Worm (Caenorhabditis elegans) whole organism, L2 larva: Measurements from ENCODE around the gene C54F6.5.

Experiments used
- R02D3.7 ChIP-seq: fragments of 150-350 bp; optimal IDR thresholded peaks from 2 replicates; lab custom pipeline; 2014; ENCODE audit warnings: missing biosample characterization, missing genetic modification characterization
- Y55F3AM.14 ChIP-seq: fragments of 200-800 bp; sonication (Bioruptor generic); optimal IDR thresholded peaks from 2 replicates; lab custom pipeline; 2018; ENCODE audit warnings: mild to moderate bottlenecking, missing genetic modification characterization, missing compliant biosample characterization
- ZK546.5 ChIP-seq: sonication (generic microtip); optimal IDR thresholded peaks from 2 replicates; lab custom pipeline; 2017; ENCODE audit warnings: missing biosample characterization, missing genetic modification characterization
- ama-1 ChIP-seq: fragments of 150-350 bp; optimal IDR thresholded peaks from 2 replicates; lab custom pipeline; 2018; ENCODE audit warnings: inconsistent platforms
- ceh-16 ChIP-seq: fragments of 150-350 bp; optimal IDR thresholded peaks from 2 replicates; lab custom pipeline; 2014; ENCODE audit warnings: missing biosample characterization, missing genetic modification characterization
- crh-2 ChIP-seq: sonication (generic microtip); optimal IDR thresholded peaks from 2 replicates; lab custom pipeline; 2017; ENCODE audit warnings: missing biosample characterization, missing genetic modification characterization
- egl-27 ChIP-seq: sonication (generic microtip); optimal IDR thresholded peaks from 3 replicates; lab custom pipeline; 2017; ENCODE audit warnings: missing biosample characterization, missing genetic modification reagents, missing genetic modification characterization
- elt-3 ChIP-seq: sonication (generic microtip); optimal IDR thresholded peaks from 2 replicates; lab custom pipeline; 2017; ENCODE audit warnings: missing biosample characterization, missing genetic modification characterization
- fos-1 ChIP-seq: fragments of 150-350 bp; optimal IDR thresholded peaks from 2 replicates; lab custom pipeline; 2014; ENCODE audit warnings: missing biosample characterization, missing genetic modification characterization
- lin-11 ChIP-seq: fragments of 150-350 bp; sonication (generic microtip); optimal IDR thresholded peaks from 2 replicates; lab custom pipeline; 2014; ENCODE audit warnings: missing biosample characterization, missing genetic modification characterization, inconsistent platforms, mixed read lengths
- lin-13 ChIP-seq: fragments of 150-350 bp; optimal IDR thresholded peaks from 2 replicates; lab custom pipeline; 2014; ENCODE audit warnings: missing biosample characterization, missing genetic modification reagents, missing genetic modification characterization
- lin-39 ChIP-seq: fragments of 150-350 bp; optimal IDR thresholded peaks from 2 replicates; lab custom pipeline; 2014; ENCODE audit warnings: missing biosample characterization, missing genetic modification reagents, missing genetic modification characterization
- mab-5 ChIP-seq: fragments of 150-350 bp; optimal IDR thresholded peaks from 2 replicates; lab custom pipeline; 2014; ENCODE audit warnings: missing biosample characterization, missing genetic modification characterization
- mbf-1 ChIP-seq: sonication (generic microtip); optimal IDR thresholded peaks from 2 replicates; lab custom pipeline; 2017; ENCODE audit warnings: missing biosample characterization, missing genetic modification characterization
- nhr-10 ChIP-seq: sonication (generic microtip); optimal IDR thresholded peaks from 2 replicates; lab custom pipeline; 2017; ENCODE audit warnings: missing biosample characterization, missing genetic modification characterization
- nhr-12 ChIP-seq: fragments of 150-350 bp; optimal IDR thresholded peaks from 2 replicates; lab custom pipeline; 2014; ENCODE audit warnings: missing biosample characterization, missing genetic modification characterization
- nhr-129 ChIP-seq: fragments of 150-350 bp; optimal IDR thresholded peaks from 2 replicates; lab custom pipeline; 2014; ENCODE audit warnings: missing biosample characterization, missing genetic modification characterization
- nhr-21 ChIP-seq: fragments of 150-350 bp; optimal IDR thresholded peaks from 2 replicates; lab custom pipeline; 2014; ENCODE audit warnings: missing biosample characterization, missing genetic modification characterization
- nhr-23 ChIP-seq: fragments of 150-350 bp; optimal IDR thresholded peaks from 2 replicates; lab custom pipeline; 2014; ENCODE audit warnings: missing biosample characterization, missing genetic modification reagents, missing genetic modification characterization
- nhr-6 ChIP-seq: fragments of 150-350 bp; optimal IDR thresholded peaks from 2 replicates; lab custom pipeline; 2014; ENCODE audit warnings: missing biosample characterization, missing genetic modification characterization
- sem-4 ChIP-seq: fragments of 150-350 bp; optimal IDR thresholded peaks from 2 replicates; lab custom pipeline; 2014; ENCODE audit warnings: missing biosample characterization, missing genetic modification reagents, missing genetic modification characterization
- sma-3 ChIP-seq: sonication (generic microtip); optimal IDR thresholded peaks from 2 replicates; lab custom pipeline; 2016; ENCODE audit warnings: missing genetic modification reagents, missing genetic modification characterization, missing compliant biosample characterization
- sma-9 ChIP-seq, 2 experiments: fragments of 150-350 bp in 1 of 2; sonication (generic microtip) in 1 of 2; optimal IDR thresholded peaks; 2 replicates each; lab custom pipeline; 2014 to 2016; ENCODE audit warnings: missing genetic modification characterization in 2 of 2, mild to moderate bottlenecking in 1 of 2, missing biosample characterization in 1 of 2, missing compliant biosample characterization in 1 of 2, missing genetic modification reagents in 1 of 2, moderate library complexity in 1 of 2
- unc-55 ChIP-seq: fragments of 150-350 bp; sonication (generic microtip); optimal IDR thresholded peaks from 3 replicates; lab custom pipeline; 2014; ENCODE audit warnings: missing biosample characterization, missing genetic modification reagents, missing genetic modification characterization
- unc-62 ChIP-seq: fragments of 150-350 bp; optimal IDR thresholded peaks from 2 replicates; lab custom pipeline; 2014; ENCODE audit warnings: missing biosample characterization, missing genetic modification reagents, missing genetic modification characterization
- zag-1 ChIP-seq: fragments of 150-350 bp; optimal IDR thresholded peaks from 2 replicates; lab custom pipeline; 2014; ENCODE audit warnings: missing biosample characterization, missing genetic modification characterization
- ztf-11 ChIP-seq: sonication (generic microtip); optimal IDR thresholded peaks from 2 replicates; lab custom pipeline; 2017; ENCODE audit warnings: missing biosample characterization, missing genetic modification characterization

C54F6.5 gene

ce11 chrV:7492924-7493323 is 36.0 kb upstream of the C54F6.5 start, which contains the start of gene srbc-10:
Gene srbc-10 (minus strand): TSS chrV:7493024.
- TF ChIP-seq egl-27 (tag; lab: Kevin White, UChicago), result no peak
- no peak for TF ChIP-seq ztf-11 (tag; lab: Kevin White, UChicago)
- TF ChIP-seq unc-62 (GFP tag; lab: Kevin White, UChicago), result no peak
- TF ChIP-seq nhr-21 (tag; lab: Kevin White, UChicago), result no peak
- TF ChIP-seq nhr-129, result no peak
- no peak for TF ChIP-seq nhr-10
- TF ChIP-seq lin-13 (GFP tag; lab: Kevin White, UChicago), result no peak
- TF ChIP-seq fos-1 (tag; lab: Kevin White, UChicago), result no peak
- TF ChIP-seq mbf-1 (tag; lab: Kevin White, UChicago), result no peak
- TF ChIP-seq, all 48 proteins: peak for 0

DNA sequence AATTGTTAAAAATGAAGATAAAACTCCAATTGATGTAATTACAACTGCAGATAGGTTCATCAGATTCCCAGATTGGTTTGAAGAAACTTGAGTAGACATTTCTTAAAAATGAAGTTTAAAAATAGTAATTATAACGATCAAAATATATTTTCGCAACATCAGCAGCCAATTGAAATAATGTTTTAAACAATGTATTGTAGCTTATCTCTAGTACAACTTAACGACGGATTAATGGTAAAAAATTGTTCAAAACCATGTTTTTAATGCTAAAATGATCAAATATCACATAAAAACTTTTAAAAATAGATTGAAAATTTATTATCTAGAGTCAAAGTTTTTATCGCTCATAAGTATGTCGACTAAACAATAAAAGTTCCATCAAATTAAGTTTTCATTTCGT is 33.7 kb upstream of the C54F6.5 start, which contains the start of gene srbc-11:
Gene srbc-11 (minus strand): TSS at position 101 of the 400 bp plus-strand sequence.
- no peak for TF ChIP-seq sma-9 (GFP tag; optimal IDR thresholded peaks at IDR 0.05; lab: Kevin White, UChicago)
- no peak for TF ChIP-seq sma-9 (tag; optimal IDR thresholded peaks at IDR 0.05; lab: Kevin White, UChicago)

- TF ChIP-seq lin-11 (tag; lab: Kevin White, UChicago), result no peak
- TF ChIP-seq crh-2 (tag; lab: Kevin White, UChicago), result no peak
- TF ChIP-seq nhr-12 (tag; lab: Kevin White, UChicago), result no peak
- no peak for TF ChIP-seq elt-3 (tag; lab: Kevin White, UChicago)
- TF ChIP-seq zag-1 (tag; lab: Kevin White, UChicago), result no peak
- no peak for TF ChIP-seq mab-5 (tag; lab: Kevin White, UChicago)
Measured at ce11 chrV:7497440-7497839, 31.5 kb upstream of the C54F6.5 start, which contains the start of gene srh-79. Gene srh-79 (plus strand): TSS chrV:7497740.

DNA sequence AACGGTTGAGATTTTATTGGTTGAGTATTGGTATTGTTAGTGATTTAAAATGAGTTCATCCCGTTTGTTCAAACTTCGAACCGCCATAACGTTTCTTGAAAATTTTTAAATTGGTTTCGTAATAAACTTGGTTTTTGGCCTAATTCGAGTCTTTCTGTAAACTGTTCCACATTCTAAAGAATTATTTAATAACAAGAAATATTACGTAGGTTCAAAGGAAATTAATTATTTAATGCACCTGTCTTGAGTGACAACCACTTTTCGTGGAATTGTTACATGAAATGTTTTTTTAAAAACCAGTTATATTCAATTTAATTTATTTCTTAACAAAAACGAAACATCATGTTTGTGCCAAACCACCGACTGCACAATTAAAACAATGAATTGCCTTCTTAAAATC is 27.7 kb upstream of the C54F6.5 start:
- no peak for TF ChIP-seq Y55F3AM.14 (GFP tag; lab: Kevin White, UChicago)

DNA sequence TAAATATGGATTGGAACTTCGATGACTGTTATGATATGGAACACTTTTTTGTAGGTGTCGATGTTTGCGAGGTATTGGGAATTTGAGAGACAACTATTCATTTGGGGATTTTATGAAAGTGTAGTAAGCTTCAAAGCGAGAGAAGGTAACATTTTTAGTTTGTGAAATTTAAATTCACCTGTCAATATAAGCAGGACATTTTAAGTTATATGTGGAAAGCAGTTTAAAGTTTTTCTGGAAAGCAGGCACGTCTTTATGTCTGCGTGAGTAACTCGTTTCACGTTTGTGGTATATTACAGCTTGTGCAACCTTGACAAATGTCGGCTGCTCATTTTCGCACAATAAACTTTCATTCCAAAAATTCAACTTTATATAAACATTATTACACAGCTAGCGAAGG is 24.6 kb upstream of the C54F6.5 start, which contains the start of gene srh-229:
Gene srh-229 (minus strand): TSS at position 101 of the 400 bp plus-strand sequence.
- TF ChIP-seq lin-39 (tag; lab: Kevin White, UChicago), result no peak
- no peak for TF ChIP-seq nhr-129
- TF ChIP-seq nhr-23 (tag; lab: Kevin White, UChicago), result no peak
- TF ChIP-seq sma-3 (GFP tag; lab: Kevin White, UChicago), result no peak
- TF ChIP-seq, all 48 proteins: peak for 0

DNA sequence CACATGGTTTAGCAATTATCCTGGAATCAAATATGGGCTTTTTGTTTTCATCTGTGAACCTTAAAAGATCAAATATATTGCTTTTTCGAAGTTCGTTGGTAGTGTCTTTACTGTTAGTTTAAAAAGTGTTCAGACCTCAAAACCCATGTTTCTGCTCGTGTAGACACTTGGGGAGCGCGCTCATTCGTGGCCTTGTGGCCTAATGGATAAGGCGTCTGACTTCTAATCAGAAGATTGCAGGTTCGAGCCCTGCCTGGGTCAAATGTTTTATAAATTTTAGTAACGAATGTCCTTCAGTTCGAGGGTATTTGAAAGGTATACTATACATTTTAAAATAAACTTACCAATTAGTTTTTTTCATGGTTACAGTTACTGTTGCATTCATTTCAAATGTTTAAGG is 22.7 kb upstream of the C54F6.5 start:
- TF ChIP-seq sma-9 (GFP tag; optimal IDR thresholded peaks at IDR 0.05; lab: Kevin White, UChicago), result peak; percentile 34
- TF ChIP-seq sma-9 (tag; optimal IDR thresholded peaks at IDR 0.05; lab: Kevin White, UChicago), result no peak
- TF ChIP-seq nhr-21 (tag; lab: Kevin White, UChicago), result peak; percentile 10
- no peak for TF ChIP-seq ama-1 (lab: Kevin White, UChicago)
- TF ChIP-seq sem-4 (tag; lab: Kevin White, UChicago), result no peak
- TF ChIP-seq ceh-16, result no peak
- TF ChIP-seq R02D3.7 (tag; lab: Kevin White, UChicago), result no peak
- TF ChIP-seq ztf-11 (tag; lab: Kevin White, UChicago), result no peak
- TF ChIP-seq unc-55 (GFP tag; lab: Kevin White, UChicago), result no peak
- TF ChIP-seq zag-1 (tag; lab: Kevin White, UChicago), result no peak
- no peak for TF ChIP-seq mab-5 (tag; lab: Kevin White, UChicago)

DNA sequence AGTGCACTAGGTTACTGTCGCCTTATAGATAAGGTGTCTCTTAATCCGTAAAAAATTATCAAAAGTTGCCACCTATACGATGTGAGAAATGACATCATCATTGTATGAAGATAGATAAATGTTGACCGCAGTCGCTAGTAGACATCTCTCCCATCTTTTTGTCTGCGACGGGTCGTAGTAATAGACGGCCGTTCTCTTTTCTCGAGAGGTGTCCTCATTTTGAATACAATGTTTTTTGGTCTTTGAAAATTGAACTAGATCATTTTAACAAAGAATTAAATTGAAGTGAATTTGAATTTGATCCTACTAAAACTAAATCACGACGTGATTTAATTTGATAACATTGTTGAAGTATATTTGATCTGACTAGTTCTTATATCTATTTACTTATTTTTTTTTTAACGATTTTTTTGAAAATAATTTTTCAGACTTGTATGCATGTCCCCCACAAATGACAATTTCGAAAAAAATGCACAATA is 20.3 kb upstream of the C54F6.5 start, which contains the start of the genes str-31 and nhr-172:
Gene str-31 (minus strand): TSS at position 101 of the 479 bp plus-strand sequence.
Gene nhr-172 (plus strand): TSS at position 429 of the 479 bp plus-strand sequence.
- TF ChIP-seq Y55F3AM.14 (GFP tag; lab: Kevin White, UChicago), result no peak
- TF ChIP-seq fos-1 (tag; lab: Kevin White, UChicago), result no peak
- TF ChIP-seq nhr-6 (tag; lab: Kevin White, UChicago), result no peak
- peak; percentile 1 for TF ChIP-seq sma-9 (GFP tag; optimal IDR thresholded peaks at IDR 0.05; lab: Kevin White, UChicago)
- no peak for TF ChIP-seq sma-9 (tag; optimal IDR thresholded peaks at IDR 0.05; lab: Kevin White, UChicago)
- no peak for TF ChIP-seq mbf-1 (tag; lab: Kevin White, UChicago)
- no peak for TF ChIP-seq ZK546.5 (tag; lab: Kevin White, UChicago)
- TF ChIP-seq lin-39 (tag; lab: Kevin White, UChicago), result no peak
- no peak for TF ChIP-seq R02D3.7 (tag; lab: Kevin White, UChicago)
